Worm (Caenorhabditis elegans): ENCODE measurements around the gene phat-6.

DNA sequence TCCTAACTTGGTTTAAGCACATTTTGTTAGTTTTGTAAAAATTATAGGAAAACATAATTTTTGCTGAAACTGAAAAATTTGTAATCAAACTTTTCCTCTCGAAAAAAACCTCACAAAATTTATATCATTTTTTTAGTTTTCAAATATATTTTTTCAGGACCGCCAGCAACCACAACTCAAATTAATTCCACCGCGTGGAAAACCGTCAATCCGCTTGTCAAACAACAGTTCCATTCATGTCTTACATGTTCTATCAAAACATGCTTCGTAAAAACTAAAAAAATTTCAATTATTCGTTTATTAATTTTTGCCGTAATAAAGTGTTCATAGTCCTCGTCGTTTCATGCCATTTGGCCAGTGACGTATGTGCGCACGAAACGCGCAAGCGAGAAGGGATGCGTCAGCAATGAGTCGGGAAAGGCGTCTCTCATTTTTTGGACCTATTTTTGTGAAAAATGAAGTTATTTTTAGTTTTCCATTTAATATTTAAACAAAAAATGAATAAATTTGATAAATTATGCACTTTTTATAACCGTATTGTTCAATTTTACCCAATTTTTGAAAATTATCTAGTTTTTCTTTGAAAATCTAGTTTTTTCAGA, 20.8 kb downstream of the phat-6 start, which contains the start of gene ucr-2.2:
- TF ChIP-seq tbx-2 (tag; optimal IDR thresholded peaks at IDR 0.05) (peak; percentile 81), ceh-9 (tag; optimal IDR thresholded peaks at IDR 0.05) (no peak), elt-2 (tag; optimal IDR thresholded peaks at IDR 0.05) (peak; percentile 69), nhr-76 (tag; optimal IDR thresholded peaks at IDR 0.05) (peak; percentile 18), mdl-1 (tag; optimal IDR thresholded peaks at IDR 0.05) (no peak), unc-39 (tag; optimal IDR thresholded peaks at IDR 0.05) (no peak), ama-1 (optimal IDR thresholded peaks at IDR 0.05) (no peak), fkh-10 (GFP tag; optimal IDR thresholded peaks at IDR 0.05) (peak; percentile 21), ceh-16 (tag; optimal IDR thresholded peaks at IDR 0.05) (no peak), nfya-1 (tag; optimal IDR thresholded peaks at IDR 0.05; ENCODE audit: insufficient read depth) (peak; percentile 70), unc-62 (GFP tag; optimal IDR thresholded peaks at IDR 0.05) (no peak), lin-39 (tag; optimal IDR thresholded peaks at IDR 0.05) (peak; percentile 61)

All from whole organism, L3 larva.